Fruit fly (Drosophila melanogaster): ENCODE measurements around the gene Vha14-2.

The Vha14-2 gene

DNA sequence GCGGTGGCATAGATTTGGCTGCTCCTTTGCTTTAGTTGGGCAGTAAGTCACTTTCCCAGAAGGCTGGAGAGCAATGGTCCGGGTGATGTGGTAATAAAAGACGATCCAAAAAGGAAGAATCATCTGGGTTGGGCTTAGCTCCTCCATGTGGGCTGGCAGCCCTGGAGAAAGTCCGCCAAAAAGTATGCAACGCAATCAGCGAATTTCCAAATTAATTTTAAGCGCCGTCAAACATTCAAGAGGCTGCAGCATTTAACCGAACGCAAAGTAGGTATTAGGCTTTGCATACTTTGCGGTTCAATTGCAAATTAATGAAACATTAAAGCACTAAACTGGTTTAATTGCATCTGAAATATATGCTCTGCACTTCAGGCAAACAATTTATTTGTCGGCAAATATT is 27.2 kb downstream of the Vha14-2 start:
- peak; percentile 26; the same call in 1 of the 3 replicates for TF ChIP-seq eg (GFP tag; IDR thresholded peaks at IDR 0.05)
- no peak for TF ChIP-seq Smox (GFP tag; optimal IDR thresholded peaks at IDR 0.05)

DNA sequence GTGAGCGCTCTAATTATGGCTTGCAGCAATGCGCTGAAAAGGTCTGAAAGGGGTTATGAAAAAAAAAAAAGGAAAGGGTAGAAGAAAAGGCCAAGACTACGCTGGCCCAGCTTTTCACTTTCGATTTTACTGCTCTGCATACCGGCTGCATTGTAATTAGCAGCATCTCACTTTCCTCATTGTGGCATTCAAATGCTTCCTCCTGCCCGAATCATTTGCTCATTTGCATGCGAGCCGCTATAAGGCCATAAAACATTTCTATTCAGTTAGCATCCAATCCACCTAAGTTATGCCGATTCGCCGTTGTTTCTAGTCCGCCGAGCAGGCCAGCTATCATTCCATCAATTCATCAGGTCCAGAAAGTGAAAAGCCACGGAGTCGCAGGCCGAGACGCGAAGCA is 31.2 kb downstream of the Vha14-2 start:
- TF ChIP-seq Ets21C (GFP tag; optimal IDR thresholded peaks at IDR 0.05) (no peak), pdm3 (GFP tag; optimal IDR thresholded peaks at IDR 0.05) (no peak), Eip78C (GFP tag) (no peak)

DNA sequence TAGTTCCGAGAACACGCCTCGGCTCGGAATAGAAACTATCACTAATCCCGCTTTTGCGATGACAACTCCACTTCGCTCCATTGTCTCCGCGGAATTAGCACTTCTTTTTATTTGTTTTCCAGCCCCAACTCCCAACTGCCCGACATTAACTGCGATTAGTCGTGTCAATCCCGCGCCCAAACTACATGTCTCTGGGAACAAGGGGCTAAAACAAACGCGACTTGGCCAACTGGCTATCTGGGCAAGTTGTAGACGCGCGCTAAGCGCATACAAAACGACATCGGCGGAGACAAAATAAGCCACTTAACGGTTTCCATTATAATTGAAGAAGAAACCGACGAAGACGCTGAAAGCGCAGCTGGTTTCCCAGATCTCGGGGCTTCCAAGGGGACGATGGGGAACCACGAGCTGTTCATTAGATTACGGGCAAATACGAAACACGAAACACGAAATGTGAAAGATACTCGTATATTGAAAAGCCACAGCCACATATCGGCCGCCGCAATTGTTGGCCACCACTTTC is 32.4 kb downstream of the Vha14-2 start:
- 0 out of 3 replicates have a peak, but pooled peaks have one; percentile 21 for TF ChIP-seq CG8119 (GFP tag; IDR thresholded peaks at IDR 0.05)
- no peak for TF ChIP-seq CG10631 (GFP tag; optimal IDR thresholded peaks at IDR 0.05)

DNA sequence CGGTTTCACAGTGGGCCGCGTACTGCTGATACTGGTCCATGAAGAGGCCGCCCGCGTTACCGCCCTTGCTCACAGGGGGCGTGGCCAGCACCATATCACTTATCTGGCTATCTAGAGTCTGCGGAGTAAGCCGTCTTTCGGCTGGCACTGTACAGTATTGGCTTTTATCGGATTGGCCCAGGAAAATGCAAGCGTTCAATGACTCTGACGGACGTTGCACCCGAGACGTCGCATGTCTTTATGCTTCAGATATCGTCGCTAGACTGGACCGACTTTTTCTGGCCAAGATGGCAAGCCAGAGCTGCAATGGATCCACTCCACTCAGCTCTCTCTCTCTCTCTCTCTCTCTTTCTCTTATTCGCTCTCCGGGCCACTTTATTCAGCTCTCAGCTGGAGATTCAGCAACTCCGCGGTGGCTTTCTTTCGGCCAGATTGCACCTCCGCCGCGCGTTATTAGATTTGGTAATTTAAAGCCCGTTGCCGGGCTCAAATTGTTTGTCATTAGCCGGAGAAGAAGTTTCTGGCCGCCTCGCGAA is 34.6 kb downstream of the Vha14-2 start, which contains the start of gene CG31559:
CG31559 (minus strand) TSS at position 273 of the 536 bp plus-strand sequence.
- TF ChIP-seq Blimp-1 (GFP tag; optimal IDR thresholded peaks at IDR 0.05): no peak
- 0 out of 3 replicates have a peak, but pooled peaks have one; percentile 16 for TF ChIP-seq CG8119 (GFP tag; IDR thresholded peaks at IDR 0.05)
- TF ChIP-seq CG6276 (GFP tag; optimal IDR thresholded peaks at IDR 0.05): peak; percentile 31
- peak; percentile 22 for TF ChIP-seq CG3919 (GFP tag; optimal IDR thresholded peaks at IDR 0.05)
- TF ChIP-seq Lpt (GFP tag; optimal IDR thresholded peaks at IDR 0.05): no peak
- peak; percentile 35 for TF ChIP-seq CG6854 (GFP tag; optimal IDR thresholded peaks at IDR 0.05)
- TF ChIP-seq Hr4 (GFP tag; optimal IDR thresholded peaks at IDR 0.05): no peak
- TF ChIP-seq CG15336 (GFP tag; IDR thresholded peaks at IDR 0.05): peak; percentile 43; the same call in 1 of the 2 replicates
- TF ChIP-seq Eip78C (GFP tag): peak; percentile 29
- no peak for TF ChIP-seq CG34406 (GFP tag; optimal IDR thresholded peaks at IDR 0.05)

DNA sequence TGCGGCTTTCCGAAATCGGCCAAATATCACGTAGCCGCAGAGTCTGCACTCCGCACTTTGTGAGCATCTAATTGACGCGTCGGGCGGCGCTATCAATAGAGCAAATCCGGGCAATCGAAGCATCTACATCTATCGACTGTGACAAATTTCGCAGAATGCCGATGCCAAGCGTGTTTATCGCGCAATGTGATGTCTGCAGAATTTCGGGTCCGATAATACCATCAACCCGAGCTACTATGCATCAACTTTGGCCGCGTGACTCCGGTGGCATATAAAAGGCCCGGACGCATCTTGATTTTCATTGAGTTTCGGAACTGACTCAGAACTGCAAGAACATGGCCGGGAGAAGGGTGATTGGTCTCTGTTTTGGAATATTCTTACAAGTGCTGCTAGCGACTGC is 44.8 kb downstream of the Vha14-2 start, which contains the start of gene CG1077:
CG1077 (plus strand) TSS at position 301 of the 400 bp plus-strand sequence.
- TF ChIP-seq eg (GFP tag; IDR thresholded peaks at IDR 0.05) (no peak), CG32006 (GFP tag; optimal IDR thresholded peaks at IDR 0.05) (no peak), pdm3 (GFP tag; optimal IDR thresholded peaks at IDR 0.05) (no peak), fkh (GFP tag; optimal IDR thresholded peaks at IDR 0.05) (no peak), Hr4 (GFP tag; optimal IDR thresholded peaks at IDR 0.05) (no peak), CG6808 (GFP tag; optimal IDR thresholded peaks at IDR 0.05) (no peak), CG10631 (GFP tag; optimal IDR thresholded peaks at IDR 0.05) (no peak), CG11762 (GFP tag; optimal IDR thresholded peaks at IDR 0.05; ENCODE audit: insufficient read depth) (no peak), CG15336 (GFP tag; IDR thresholded peaks at IDR 0.05) (no peak), Eip93F (GFP tag; optimal IDR thresholded peaks at IDR 0.05) (no peak), CG6792 (GFP tag; optimal IDR thresholded peaks at IDR 0.05) (no peak), fd85E (GFP tag; optimal IDR thresholded peaks at IDR 0.05) (no peak), CG11902 (GFP tag; optimal IDR thresholded peaks at IDR 0.05) (no peak), OdsH (GFP tag; optimal IDR thresholded peaks at IDR 0.05) (no peak), dsx (GFP tag; optimal IDR thresholded peaks at IDR 0.05; ENCODE audit: poor library complexity, severe bottlenecking) (no peak), CG7368 (GFP tag; optimal IDR thresholded peaks at IDR 0.05) (no peak), CG6854 (GFP tag; optimal IDR thresholded peaks at IDR 0.05) (no peak), Sox14 (GFP tag; optimal IDR thresholded peaks at IDR 0.05) (no peak), CG9139 (GFP tag; optimal IDR thresholded peaks at IDR 0.05) (no peak)

DNA sequence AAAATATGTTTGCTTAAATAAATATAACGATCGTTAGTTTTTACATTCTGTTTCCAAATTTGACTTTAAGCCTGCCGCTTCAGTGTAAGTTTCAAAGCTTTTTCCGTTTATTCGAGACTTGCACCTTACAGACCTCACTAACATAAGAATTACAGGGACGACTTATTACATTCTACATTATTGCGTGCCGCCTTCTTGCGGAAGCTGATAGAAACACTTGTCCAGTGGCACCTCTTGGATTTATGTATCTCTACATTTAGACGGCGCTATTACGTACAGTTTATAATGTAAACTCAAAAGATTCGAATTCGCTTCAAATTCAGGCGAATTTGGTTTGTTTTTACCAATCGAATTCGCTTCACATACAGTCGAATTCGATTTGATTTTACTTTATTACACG is 48.3 kb downstream of the Vha14-2 start:
- TF ChIP-seq Hr39 (GFP tag; optimal IDR thresholded peaks at IDR 0.05) (peak; percentile 3), fkh (GFP tag; optimal IDR thresholded peaks at IDR 0.05) (peak; percentile 37), CG11294 (GFP tag; IDR thresholded peaks at IDR 0.05) (no peak)
